Worm (Caenorhabditis elegans) whole organism, midembryonic: ENCODE data around the gene eppl-1.

Experiments used
- T22C8.4 ChIP-seq: fragments of 200-800 bp; sonication (Bioruptor generic); IDR thresholded peaks from 2 replicates; pipeline ENCODE4 v1.3.6; 2022; ENCODE audit warnings: missing genetic modification characterization, missing compliant biosample characterization
- cog-1 ChIP-seq: sonication (generic microtip); optimal IDR thresholded peaks from 2 replicates; lab custom pipeline; 2016; ENCODE audit warnings: missing genetic modification characterization, missing compliant biosample characterization
- flt-1 ChIP-seq: fragments of 200-800 bp; sonication (Bioruptor generic); IDR thresholded peaks from 2 replicates; pipeline ENCODE4 v1.3.6; 2022; ENCODE audit warnings: missing genetic modification characterization, missing compliant biosample characterization
- klf-2 ChIP-seq: fragments of 200-800 bp; sonication (Bioruptor generic); conservative IDR thresholded peaks from 2 replicates; pipeline ENCODE4 v1.3.6; 2022; ENCODE audit warnings: missing genetic modification reagents, missing genetic modification characterization, missing compliant biosample characterization
- med-1 ChIP-seq: sonication (generic microtip); optimal IDR thresholded peaks from 2 replicates; lab custom pipeline; 2017; ENCODE audit warnings: missing genetic modification characterization, mild to moderate bottlenecking, missing compliant biosample characterization, antibody characterized with exemption, missing genetic modification reagents; ENCODE audit not compliant: insufficient read depth
- ref-1 ChIP-seq: fragments of 200-800 bp; sonication (Bioruptor generic); conservative IDR thresholded peaks from 2 replicates; pipeline ENCODE4 v1.3.6; 2022; ENCODE audit warnings: missing genetic modification reagents, missing genetic modification characterization, missing compliant biosample characterization
- tab-1 ChIP-seq: fragments of 200-800 bp; sonication (Bioruptor generic); IDR thresholded peaks from 2 replicates; pipeline ENCODE4 v1.3.6; 2022; ENCODE audit warnings: missing genetic modification characterization, missing compliant biosample characterization
- ztf-23 ChIP-seq: fragments of 200-800 bp; sonication (Bioruptor generic); IDR thresholded peaks from 2 replicates; pipeline ENCODE4 v1.3.6; 2022; ENCODE audit warnings: missing genetic modification reagents, missing genetic modification characterization, missing compliant biosample characterization
- ztf-29 ChIP-seq: fragments of 200-800 bp; sonication (Bioruptor generic); IDR thresholded peaks from 2 replicates; pipeline ENCODE4 v1.3.6; 2022; ENCODE audit warnings: missing genetic modification reagents, missing genetic modification characterization, missing compliant biosample characterization

Gene eppl-1

ce11 chrIV:8461177-8461576, 9.6 kb upstream of the eppl-1 start:
- no peak for TF ChIP-seq ref-1
- no peak for TF ChIP-seq klf-2
- TF ChIP-seq T22C8.4 = no peak
- no peak for TF ChIP-seq ztf-23 (GFP tag; lab: Robert Waterston, UW)
- no peak for TF ChIP-seq tab-1 (GFP tag; lab: Robert Waterston, UW)
- no peak for TF ChIP-seq cog-1 (tag; lab: Kevin White, UChicago)
- no peak for TF ChIP-seq ztf-29 (GFP tag; lab: Robert Waterston, UW)
- no peak for TF ChIP-seq flt-1 (GFP tag; lab: Robert Waterston, UW)
- no peak for TF ChIP-seq med-1 (GFP tag; lab: Kevin White, UChicago)

ce11 chrIV:8460208-8460607, 8.6 kb upstream of the eppl-1 start, which contains the start of gene ant-1.4:
Gene ant-1.4 (minus strand): TSS chrIV:8460308.
- TF ChIP-seq flt-1 (GFP tag; lab: Robert Waterston, UW) (no peak), tab-1 (GFP tag; lab: Robert Waterston, UW) (no peak), ztf-29 (GFP tag; lab: Robert Waterston, UW) (no peak), cog-1 (tag; lab: Kevin White, UChicago) (no peak), T22C8.4 (no peak)

- no peak for TF ChIP-seq cog-1 (tag; lab: Kevin White, UChicago)
- TF ChIP-seq ztf-29 (GFP tag; lab: Robert Waterston, UW) = no peak
- no peak for TF ChIP-seq klf-2
- no peak for TF ChIP-seq ztf-23 (GFP tag; lab: Robert Waterston, UW)
- TF ChIP-seq T22C8.4 = no peak
- no peak for TF ChIP-seq ref-1
- no peak for TF ChIP-seq tab-1 (GFP tag; lab: Robert Waterston, UW)
- TF ChIP-seq med-1 (GFP tag; lab: Kevin White, UChicago) = no peak
- no peak for TF ChIP-seq flt-1 (GFP tag; lab: Robert Waterston, UW)
Observed at ce11 chrIV:8456899-8457298, 5.3 kb upstream of the eppl-1 start, which contains the start of gene syx-4. Gene syx-4 (plus strand): TSS chrIV:8457280.

- TF ChIP-seq ref-1 = no peak
- TF ChIP-seq cog-1 (tag; lab: Kevin White, UChicago) = no peak
- no peak for TF ChIP-seq klf-2
- no peak for TF ChIP-seq flt-1 (GFP tag; lab: Robert Waterston, UW)
- TF ChIP-seq ztf-29 (GFP tag; lab: Robert Waterston, UW) = no peak
- no peak for TF ChIP-seq tab-1 (GFP tag; lab: Robert Waterston, UW)
- TF ChIP-seq ztf-23 (GFP tag; lab: Robert Waterston, UW) = no peak
- TF ChIP-seq T22C8.4 = no peak
- TF ChIP-seq med-1 (GFP tag; lab: Kevin White, UChicago) = no peak
Observed at ce11 chrIV:8454076-8454475, 2.5 kb upstream of the eppl-1 start.

ce11 chrIV:8453178-8453577, 1.6 kb upstream of the eppl-1 start:
- TF ChIP-seq T22C8.4 (no peak), ref-1 (no peak), tab-1 (GFP tag; lab: Robert Waterston, UW) (no peak), flt-1 (GFP tag; lab: Robert Waterston, UW) (no peak), ztf-29 (GFP tag; lab: Robert Waterston, UW) (no peak), cog-1 (tag; lab: Kevin White, UChicago) (no peak), klf-2 (no peak), med-1 (GFP tag; lab: Kevin White, UChicago) (no peak), ztf-23 (GFP tag; lab: Robert Waterston, UW) (no peak)

- TF ChIP-seq med-1 (GFP tag; lab: Kevin White, UChicago) (no peak), ref-1 (no peak), T22C8.4 (no peak), klf-2 (no peak), cog-1 (tag; lab: Kevin White, UChicago) (no peak), ztf-23 (GFP tag; lab: Robert Waterston, UW) (no peak), tab-1 (GFP tag; lab: Robert Waterston, UW) (no peak), flt-1 (GFP tag; lab: Robert Waterston, UW) (no peak), ztf-29 (GFP tag; lab: Robert Waterston, UW) (no peak)
Observed at ce11 chrIV:8450534-8450933, 1.0 kb downstream of the eppl-1 start.

ce11 chrIV:8449869-8450268, 1.7 kb downstream of the eppl-1 start:
- TF ChIP-seq ztf-23 (GFP tag; lab: Robert Waterston, UW) (no peak), cog-1 (tag; lab: Kevin White, UChicago) (no peak)

- no peak for TF ChIP-seq ref-1
- TF ChIP-seq cog-1 (tag; lab: Kevin White, UChicago) = no peak
- no peak for TF ChIP-seq T22C8.4
- TF ChIP-seq tab-1 (GFP tag; lab: Robert Waterston, UW) = no peak
- no peak for TF ChIP-seq ztf-29 (GFP tag; lab: Robert Waterston, UW)
- no peak for TF ChIP-seq flt-1 (GFP tag; lab: Robert Waterston, UW)
- no peak for TF ChIP-seq ztf-23 (GFP tag; lab: Robert Waterston, UW)
- no peak for TF ChIP-seq med-1 (GFP tag; lab: Kevin White, UChicago)
- no peak for TF ChIP-seq klf-2
Observed at ce11 chrIV:8446904-8447303, 4.7 kb downstream of the eppl-1 start, which contains the start of gene T01B11.1. Gene T01B11.1 (plus strand): TSS chrIV:8447204.

- TF ChIP-seq med-1 (GFP tag; lab: Kevin White, UChicago) = no peak
- peak; percentile 94 for TF ChIP-seq cog-1 (tag; lab: Kevin White, UChicago)
- peak; percentile 51; the same call in 1 of the 2 replicates for TF ChIP-seq ztf-23 (GFP tag; lab: Robert Waterston, UW)
- peak; percentile 29; the same call in 1 of the 2 replicates for TF ChIP-seq T22C8.4
- peak; percentile 59; the same call in 1 of the 2 replicates for TF ChIP-seq ztf-29 (GFP tag; lab: Robert Waterston, UW)
- no peak for TF ChIP-seq ref-1
- TF ChIP-seq tab-1 (GFP tag; lab: Robert Waterston, UW) = peak; percentile 73; the same call in 1 of the 2 replicates
- peak; percentile 86 for TF ChIP-seq flt-1 (GFP tag; lab: Robert Waterston, UW)
- no peak for TF ChIP-seq klf-2
Observed at ce11 chrIV:8432709-8433108, 18.9 kb downstream of the eppl-1 start, which contains the start of the genes T26A8.4 and pdtf-1. Gene T26A8.4 (minus strand): TSS chrIV:8432893. Gene pdtf-1 (plus strand): TSS chrIV:8433038.
